Worm (Caenorhabditis elegans): Measurements from ENCODE around the gene F40D4.17.

Gene F40D4.17

DNA sequence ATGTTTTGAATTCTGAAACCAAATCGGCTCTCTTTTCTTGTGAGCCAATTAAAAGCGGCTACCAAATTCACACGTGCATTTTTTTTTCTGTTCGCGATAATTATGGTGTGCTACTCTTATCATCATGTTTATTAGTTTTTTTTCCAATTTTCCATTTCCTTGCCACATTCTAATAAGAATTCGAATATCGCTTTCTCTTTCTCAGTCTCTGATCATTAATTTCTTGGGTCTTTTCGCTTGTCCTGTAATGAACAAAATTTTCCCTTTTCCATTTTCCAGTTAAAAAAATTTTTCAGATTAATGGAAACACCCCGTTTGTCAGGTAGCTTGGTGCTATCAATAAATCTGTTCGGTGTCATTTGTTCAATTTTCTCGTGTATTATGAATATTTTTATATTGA is 16.3 kb upstream of the F40D4.17 start, which contains the start of gene srbc-26:
Gene srbc-26 (plus strand): TSS at position 301 of the 400 bp plus-strand sequence.
- TF ChIP-seq crh-2 (tag; optimal IDR thresholded peaks at IDR 0.05) (no peak), ztf-4 (tag; optimal IDR thresholded peaks at IDR 0.05) (no peak), mdl-1 (tag; optimal IDR thresholded peaks at IDR 0.05) (no peak), ceh-16 (tag; optimal IDR thresholded peaks at IDR 0.05) (no peak), nhr-129 (tag; optimal IDR thresholded peaks at IDR 0.05) (no peak), unc-62 (GFP tag; optimal IDR thresholded peaks at IDR 0.05) (no peak), elt-1 (tag; optimal IDR thresholded peaks at IDR 0.05) (no peak), alr-1 (tag; optimal IDR thresholded peaks at IDR 0.05) (no peak), nhr-23 (tag; optimal IDR thresholded peaks at IDR 0.05) (no peak), nhr-12 (tag; optimal IDR thresholded peaks at IDR 0.05) (no peak)

DNA sequence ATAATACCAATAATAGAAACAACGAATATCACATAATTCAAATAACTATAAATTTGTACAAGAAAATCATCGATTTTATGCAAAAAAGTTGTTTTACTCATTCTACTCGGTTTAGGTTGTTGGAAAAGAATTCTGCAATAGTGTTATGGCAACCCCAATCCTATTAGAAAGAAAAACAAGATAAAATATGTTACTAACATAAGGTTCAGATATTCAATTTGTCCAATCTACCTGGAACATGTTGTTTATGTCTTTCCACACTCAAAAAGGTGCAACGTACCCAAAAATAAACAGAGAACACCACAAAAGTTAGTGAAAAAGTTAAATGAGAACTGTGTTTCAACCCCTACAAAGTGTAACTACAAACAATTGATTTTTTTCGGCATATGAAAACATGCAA is 15.6 kb upstream of the F40D4.17 start, which contains the start of gene srw-51:
Gene srw-51 (minus strand): TSS at position 101 of the 400 bp plus-strand sequence.
- TF ChIP-seq dmd-4 (tag; optimal IDR thresholded peaks at IDR 0.05) = no peak
- TF ChIP-seq snpc-4 (tag; optimal IDR thresholded peaks at IDR 0.05) = no peak
- TF ChIP-seq ZK546.5 (tag; optimal IDR thresholded peaks at IDR 0.05) = no peak
- no peak for TF ChIP-seq crh-2 (tag; optimal IDR thresholded peaks at IDR 0.05)
- no peak for TF ChIP-seq unc-39 (tag; optimal IDR thresholded peaks at IDR 0.05)
- TF ChIP-seq nhr-77 (tag; optimal IDR thresholded peaks at IDR 0.05) = no peak

DNA sequence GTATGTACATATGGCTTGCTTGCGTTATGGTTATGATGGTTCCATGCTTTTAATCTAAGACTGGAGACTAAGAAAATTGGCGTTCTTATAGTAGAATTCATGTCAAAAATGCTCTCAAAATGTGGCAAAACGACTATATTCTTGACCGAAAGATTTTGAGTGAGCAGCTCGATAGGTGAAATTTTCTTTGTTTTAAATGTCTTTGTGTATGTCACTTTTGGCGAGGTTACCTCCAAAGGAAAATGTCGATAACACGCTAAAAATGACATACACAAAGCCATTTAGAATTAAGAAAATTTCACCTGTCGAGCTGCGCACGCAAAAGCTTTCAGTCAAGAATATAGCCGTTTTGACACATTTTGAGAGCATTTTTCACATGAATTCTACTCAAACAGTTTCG is 12.2 kb upstream of the F40D4.17 start, which contains the start of gene srz-66:
Gene srz-66 (minus strand): TSS at position 101 of the 400 bp plus-strand sequence.
- TF ChIP-seq skn-1 (tag; optimal IDR thresholded peaks at IDR 0.05) (no peak), sem-4 (tag; optimal IDR thresholded peaks at IDR 0.05) (no peak), alr-1 (tag; optimal IDR thresholded peaks at IDR 0.05) (no peak), snpc-4 (tag; optimal IDR thresholded peaks at IDR 0.05) (no peak), ztf-4 (tag; optimal IDR thresholded peaks at IDR 0.05) (no peak), ztf-11 (tag; optimal IDR thresholded peaks at IDR 0.05) (no peak), egl-27 (tag; optimal IDR thresholded peaks at IDR 0.05) (no peak), nhr-77 (tag; optimal IDR thresholded peaks at IDR 0.05) (no peak), unc-62 (GFP tag; optimal IDR thresholded peaks at IDR 0.05) (no peak), blmp-1 (tag; optimal IDR thresholded peaks at IDR 0.05; ENCODE audit: insufficient read depth) (no peak), nhr-10 (tag; optimal IDR thresholded peaks at IDR 0.05) (no peak), elt-3 (tag; optimal IDR thresholded peaks at IDR 0.05) (no peak), ceh-82 (tag; optimal IDR thresholded peaks at IDR 0.05) (no peak), R02D3.7 (tag; optimal IDR thresholded peaks at IDR 0.05) (no peak)

DNA sequence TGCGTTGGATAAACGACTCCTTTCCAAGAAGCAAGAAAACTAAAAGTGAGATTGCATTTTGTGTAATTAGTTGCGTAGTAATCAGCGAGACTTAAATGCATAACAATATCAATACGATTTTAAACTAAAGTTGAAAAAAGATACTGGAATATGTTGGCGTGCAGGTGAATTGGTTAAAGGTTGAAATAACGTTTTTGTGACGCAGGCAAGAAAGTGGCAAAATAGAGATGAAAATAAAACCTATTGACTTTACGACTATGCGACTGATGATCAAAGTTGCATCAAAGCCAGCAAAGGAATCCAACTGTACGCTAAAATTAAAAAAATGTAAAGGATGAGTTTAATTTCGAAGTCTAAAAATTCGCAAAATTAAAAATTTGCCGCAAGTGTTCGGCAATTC is 10.2 kb upstream of the F40D4.17 start, which contains the start of gene srh-102:
Gene srh-102 (minus strand): TSS at position 101 of the 400 bp plus-strand sequence.
- no peak for TF ChIP-seq nhr-11 (tag; optimal IDR thresholded peaks at IDR 0.05)
- TF ChIP-seq snpc-4 (tag; optimal IDR thresholded peaks at IDR 0.05) = no peak
- TF ChIP-seq peb-1 (tag; optimal IDR thresholded peaks at IDR 0.05) = no peak
- TF ChIP-seq sma-9 (GFP tag; optimal IDR thresholded peaks at IDR 0.05) = no peak
- no peak for TF ChIP-seq sma-9 (tag; optimal IDR thresholded peaks at IDR 0.05)
- no peak for TF ChIP-seq crh-2 (tag; optimal IDR thresholded peaks at IDR 0.05)
- no peak for TF ChIP-seq lin-11 (tag; optimal IDR thresholded peaks at IDR 0.05)
- no peak for TF ChIP-seq R02D3.7 (tag; optimal IDR thresholded peaks at IDR 0.05)
- no peak for TF ChIP-seq aly-2 (tag; optimal IDR thresholded peaks at IDR 0.05)
- no peak for TF ChIP-seq mdl-1 (tag; optimal IDR thresholded peaks at IDR 0.05)
- TF ChIP-seq nhr-25 (tag; optimal IDR thresholded peaks at IDR 0.05) = no peak

DNA sequence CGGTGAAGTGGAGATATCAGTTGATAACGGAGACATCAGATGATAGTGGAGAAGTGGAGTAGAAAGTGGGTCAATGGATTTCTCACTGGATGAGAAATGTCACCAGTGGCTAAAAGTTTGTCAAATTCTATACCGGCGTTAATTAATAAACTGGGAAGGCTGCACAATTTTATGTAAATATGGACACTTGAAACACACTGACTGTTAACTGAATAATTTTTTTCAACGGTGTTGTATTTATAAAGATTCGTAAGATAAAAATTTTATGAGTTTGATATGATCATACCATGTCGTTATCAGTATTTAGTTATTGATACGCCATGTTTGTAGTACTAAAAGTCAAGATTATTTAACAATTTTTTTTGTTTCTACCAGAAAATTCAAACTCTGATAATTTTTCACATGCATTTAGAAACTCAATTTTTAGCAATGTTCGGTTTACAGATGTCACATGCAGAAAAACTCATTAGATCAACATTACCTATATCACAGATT is 4.2 kb upstream of the F40D4.17 start, which contains the start of gene F40D4.12:
Gene F40D4.12 (plus strand): TSS at position 445 of the 495 bp plus-strand sequence.
- TF ChIP-seq fos-1 (tag; optimal IDR thresholded peaks at IDR 0.05) = no peak
- no peak for TF ChIP-seq unc-55 (GFP tag; optimal IDR thresholded peaks at IDR 0.05)
- no peak for TF ChIP-seq ceh-16 (tag; optimal IDR thresholded peaks at IDR 0.05)
- no peak for TF ChIP-seq mab-5 (tag; optimal IDR thresholded peaks at IDR 0.05)
- TF ChIP-seq F13H6.1 (tag; optimal IDR thresholded peaks at IDR 0.05) = no peak
- TF ChIP-seq nhr-21 (tag; optimal IDR thresholded peaks at IDR 0.05) = no peak
- TF ChIP-seq nhr-129 (tag; optimal IDR thresholded peaks at IDR 0.05) = no peak
- TF ChIP-seq nhr-12 (tag; optimal IDR thresholded peaks at IDR 0.05) = no peak
- no peak for TF ChIP-seq lsy-2 (tag; optimal IDR thresholded peaks at IDR 0.05)
- no peak for TF ChIP-seq nhr-6 (tag; optimal IDR thresholded peaks at IDR 0.05)
- no peak for TF ChIP-seq aly-2 (tag; optimal IDR thresholded peaks at IDR 0.05)
- TF ChIP-seq nhr-77 (tag; optimal IDR thresholded peaks at IDR 0.05) = no peak
- TF ChIP-seq ztf-11 (tag; optimal IDR thresholded peaks at IDR 0.05) = no peak
- no peak for TF ChIP-seq Y55F3AM.14 (GFP tag; optimal IDR thresholded peaks at IDR 0.05)
- no peak for TF ChIP-seq mbf-1 (tag; optimal IDR thresholded peaks at IDR 0.05)
- no peak for TF ChIP-seq blmp-1 (tag; optimal IDR thresholded peaks at IDR 0.05; ENCODE audit: insufficient read depth)
- TF ChIP-seq lin-11 (tag; optimal IDR thresholded peaks at IDR 0.05) = no peak
- no peak for TF ChIP-seq C34F6.9 (tag; optimal IDR thresholded peaks at IDR 0.05)
